Worm (Caenorhabditis elegans) whole organism, L3 larva: ENCODE results near the gene eif-2Balpha.

Experiments
- ZK546.5 ChIP-seq: sonication (generic microtip); optimal IDR thresholded peaks from 2 replicates; lab custom pipeline; 2017; ENCODE audit warnings: missing biosample characterization, missing genetic modification characterization
- aly-2 ChIP-seq: fragments of 150-350 bp; optimal IDR thresholded peaks from 2 replicates; lab custom pipeline; 2014; ENCODE audit warnings: missing biosample characterization, missing genetic modification characterization
- ama-1 ChIP-seq: fragments of 150-350 bp; optimal IDR thresholded peaks from 2 replicates; lab custom pipeline; 2018
- ceh-16 ChIP-seq: sonication (generic microtip); optimal IDR thresholded peaks from 2 replicates; lab custom pipeline; 2017; ENCODE audit warnings: missing biosample characterization, missing genetic modification characterization
- ceh-28 ChIP-seq: fragments of 150-350 bp; optimal IDR thresholded peaks from 2 replicates; lab custom pipeline; 2014; ENCODE audit warnings: missing biosample characterization, missing genetic modification reagents, missing genetic modification characterization
- ceh-9 ChIP-seq: sonication (generic microtip); optimal IDR thresholded peaks from 2 replicates; lab custom pipeline; 2018; ENCODE audit warnings: missing biosample characterization, missing genetic modification characterization
- daf-12 ChIP-seq: fragments of 150-350 bp; optimal IDR thresholded peaks from 2 replicates; lab custom pipeline; 2014; ENCODE audit warnings: missing biosample characterization, missing genetic modification reagents, missing genetic modification characterization
- egl-27 ChIP-seq: sonication (generic microtip); optimal IDR thresholded peaks from 4 replicates; lab custom pipeline; 2017; ENCODE audit warnings: missing biosample characterization, missing genetic modification reagents, missing genetic modification characterization
- egl-5 ChIP-seq: fragments of 150-350 bp; optimal IDR thresholded peaks from 2 replicates; lab custom pipeline; 2017; ENCODE audit warnings: missing biosample characterization, missing genetic modification reagents, missing genetic modification characterization, inconsistent platforms
- elt-1 ChIP-seq: fragments of 150-350 bp; optimal IDR thresholded peaks from 2 replicates; lab custom pipeline; 2014; ENCODE audit warnings: missing biosample characterization, missing genetic modification characterization
- elt-2 ChIP-seq: sonication (generic microtip); optimal IDR thresholded peaks from 2 replicates; lab custom pipeline; 2016; ENCODE audit warnings: missing genetic modification reagents, mild to moderate bottlenecking, missing genetic modification characterization, missing compliant biosample characterization
- elt-3 ChIP-seq, 3 experiments: fragments of 150-350 bp in 1 of 3; sonication (generic microtip) in 2 of 3; optimal IDR thresholded peaks; 2 replicates in 2 of 3; 4 replicates in 1 of 3; lab custom pipeline; 2014 to 2017; ENCODE audit warnings: missing biosample characterization in 3 of 3, missing genetic modification characterization in 3 of 3
- fkh-2 ChIP-seq: fragments of 150-350 bp; optimal IDR thresholded peaks from 2 replicates; lab custom pipeline; 2014; ENCODE audit warnings: missing biosample characterization, missing genetic modification reagents, missing genetic modification characterization
- hmg-11 ChIP-seq: sonication (generic microtip); optimal IDR thresholded peaks from 2 replicates; lab custom pipeline; 2016; ENCODE audit warnings: missing genetic modification characterization, missing compliant biosample characterization
- jun-1 ChIP-seq: fragments of 150-350 bp; optimal IDR thresholded peaks from 2 replicates; lab custom pipeline; 2014; ENCODE audit warnings: missing biosample characterization, missing genetic modification reagents, missing genetic modification characterization
- lin-15B ChIP-seq: fragments of 150-350 bp; optimal IDR thresholded peaks from 2 replicates; lab custom pipeline; 2014; ENCODE audit warnings: missing biosample characterization, missing genetic modification characterization
- lin-39 ChIP-seq: fragments of 150-350 bp; optimal IDR thresholded peaks from 2 replicates; lab custom pipeline; 2018; ENCODE audit warnings: missing biosample characterization, missing genetic modification reagents, missing genetic modification characterization
- mml-1 ChIP-seq: fragments of 150-350 bp; sonication (generic microtip); optimal IDR thresholded peaks from 3 replicates; lab custom pipeline; 2014; ENCODE audit warnings: missing biosample characterization, missing genetic modification characterization
- nfya-1 ChIP-seq: sonication (generic microtip); optimal IDR thresholded peaks from 2 replicates; lab custom pipeline; 2017; ENCODE audit warnings: missing genetic modification characterization, mild to moderate bottlenecking, missing compliant biosample characterization, antibody characterized with exemption, moderate library complexity; ENCODE audit not compliant: insufficient read depth
- nhr-12 ChIP-seq: fragments of 150-350 bp; optimal IDR thresholded peaks from 2 replicates; lab custom pipeline; 2014; ENCODE audit warnings: missing biosample characterization, missing genetic modification characterization
- nhr-23 ChIP-seq: fragments of 150-350 bp; optimal IDR thresholded peaks from 2 replicates; lab custom pipeline; 2014; ENCODE audit warnings: missing biosample characterization, missing genetic modification reagents, missing genetic modification characterization
- nhr-28 ChIP-seq: fragments of 150-350 bp; optimal IDR thresholded peaks from 2 replicates; lab custom pipeline; 2014; ENCODE audit warnings: missing biosample characterization, missing genetic modification characterization
- nhr-43 ChIP-seq: sonication (generic microtip); optimal IDR thresholded peaks from 2 replicates; lab custom pipeline; 2016; ENCODE audit warnings: mild to moderate bottlenecking, missing genetic modification characterization, missing compliant biosample characterization; ENCODE audit not compliant: poor library complexity, severe bottlenecking
- nhr-67 ChIP-seq: fragments of 150-350 bp; optimal IDR thresholded peaks from 2 replicates; lab custom pipeline; 2014; ENCODE audit warnings: missing biosample characterization, missing genetic modification characterization
- nhr-77 ChIP-seq: fragments of 150-350 bp; optimal IDR thresholded peaks from 2 replicates; lab custom pipeline; 2014; ENCODE audit warnings: missing biosample characterization, missing genetic modification characterization
- pha-4 ChIP-seq: fragments of 150-350 bp; optimal IDR thresholded peaks from 2 replicates; lab custom pipeline; 2014; ENCODE audit warnings: missing biosample characterization, missing genetic modification reagents, missing genetic modification characterization
- pqm-1 ChIP-seq: fragments of 150-350 bp; optimal IDR thresholded peaks from 2 replicates; lab custom pipeline; 2017; ENCODE audit warnings: missing biosample characterization, missing genetic modification characterization, inconsistent platforms
- skn-1 ChIP-seq: fragments of 150-350 bp; optimal IDR thresholded peaks from 2 replicates; lab custom pipeline; 2014; ENCODE audit warnings: missing biosample characterization, missing genetic modification characterization
- tbx-2 ChIP-seq: sonication (generic microtip); optimal IDR thresholded peaks from 2 replicates; lab custom pipeline; 2016; ENCODE audit warnings: mild to moderate bottlenecking, missing genetic modification characterization, missing compliant biosample characterization
- unc-39 ChIP-seq: sonication (generic microtip); optimal IDR thresholded peaks from 4 replicates; lab custom pipeline; 2017; ENCODE audit warnings: missing biosample characterization, missing genetic modification characterization
- unc-62 ChIP-seq: fragments of 150-350 bp; sonication (generic microtip); optimal IDR thresholded peaks from 4 replicates; lab custom pipeline; 2014; ENCODE audit warnings: missing biosample characterization, missing genetic modification reagents, missing genetic modification characterization
- zag-1 ChIP-seq: fragments of 150-350 bp; optimal IDR thresholded peaks from 2 replicates; lab custom pipeline; 2014; ENCODE audit warnings: missing biosample characterization, missing genetic modification characterization
- ztf-4 ChIP-seq: fragments of 150-350 bp; optimal IDR thresholded peaks from 2 replicates; lab custom pipeline; 2014; ENCODE audit warnings: missing biosample characterization, missing genetic modification characterization

eif-2Balpha gene

DNA sequence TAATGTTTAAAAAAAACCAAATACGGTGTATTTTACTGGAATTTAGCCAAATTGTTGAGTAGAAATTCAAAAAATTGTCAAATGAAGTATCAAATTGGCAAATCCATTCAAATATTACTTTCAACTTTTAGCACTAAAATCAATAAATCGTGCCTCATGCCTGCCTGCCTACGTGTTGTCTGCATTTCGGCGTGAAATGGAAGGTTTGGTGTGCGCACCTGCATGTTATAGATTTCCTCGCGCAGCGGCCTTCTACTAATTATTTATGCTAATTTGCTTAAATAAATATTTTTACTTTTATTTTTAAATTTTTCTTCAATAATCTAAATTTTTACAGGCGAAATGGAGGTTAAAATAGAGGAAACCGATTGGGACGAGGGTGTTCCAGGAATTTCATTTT, 14.1 kb upstream of the eif-2Balpha start, which contains the start of gene ZK1098.2:
ZK1098.2 (plus strand) TSS at position 336 of the 400 bp plus-strand sequence.
- TF ChIP-seq pha-4 (tag; lab: Kevin White, UChicago) (peak; percentile 69), jun-1 (tag; lab: Kevin White, UChicago) (no peak), nfya-1 (tag; lab: Kevin White, UChicago) (peak; percentile 34), nhr-23 (no peak), elt-3 (tag; optimal IDR thresholded peaks at IDR 0.05; lab: Kevin White, UChicago) (no peak), nhr-12 (tag; lab: Kevin White, UChicago) (no peak), nhr-77 (tag; lab: Kevin White, UChicago) (no peak)

DNA sequence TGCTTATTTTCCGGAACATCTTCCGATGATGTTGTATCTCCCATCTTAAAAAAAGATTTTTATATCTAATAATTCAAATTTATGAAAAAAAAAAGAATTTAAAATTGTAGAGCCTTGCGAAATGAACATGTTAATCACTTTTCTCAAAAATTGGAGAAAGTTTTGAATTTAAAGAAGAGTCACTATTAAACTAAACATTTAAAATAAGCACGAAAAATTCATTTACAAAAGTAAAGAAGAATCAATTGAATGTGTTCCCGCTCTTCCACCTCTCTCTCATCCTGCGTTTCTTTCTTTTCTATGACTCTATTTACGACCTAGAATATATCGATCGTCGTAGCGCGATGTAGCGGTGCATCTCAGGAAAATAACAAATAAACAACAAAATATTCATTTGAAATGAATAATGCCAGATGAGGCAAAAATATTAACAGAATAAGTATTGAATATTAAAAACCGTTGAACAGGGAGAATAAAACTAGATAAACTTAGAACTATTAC, 4.2 kb upstream of the eif-2Balpha start, which contains the start of gene ZK1098.3:
ZK1098.3 (minus strand) TSS at position 51 of the 501 bp plus-strand sequence.
- TF ChIP-seq elt-1 (tag; lab: Kevin White, UChicago) (no peak), ceh-16 (tag; lab: Kevin White, UChicago) (no peak), pha-4 (tag; lab: Kevin White, UChicago) (peak; percentile 67), nfya-1 (tag; lab: Kevin White, UChicago) (peak; percentile 44), ceh-28 (peak; percentile 63)

DNA sequence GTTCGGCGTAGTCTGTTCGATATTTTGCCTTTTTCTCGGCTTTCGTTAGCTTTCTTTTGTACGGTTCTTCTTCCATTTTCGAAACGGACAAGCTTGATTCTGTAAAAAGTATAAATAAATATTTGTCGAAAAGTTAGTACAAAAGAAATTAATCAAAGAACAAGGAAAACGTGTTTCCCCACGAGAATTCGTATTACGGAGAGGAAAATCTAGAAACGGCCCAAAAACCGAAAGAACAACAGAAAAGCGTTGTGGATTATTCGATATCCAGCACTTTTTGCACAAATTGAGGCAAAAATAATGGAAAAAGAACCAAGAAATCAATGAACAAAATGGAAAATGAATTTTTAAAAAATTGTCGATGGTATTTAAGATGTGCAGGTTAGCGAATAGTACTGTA, 639 bp upstream of the eif-2Balpha start, which contains the start of gene mut-7:
mut-7 (minus strand) TSS at position 101 of the 400 bp plus-strand sequence.
- no peak for TF ChIP-seq daf-12 (tag; lab: Kevin White, UChicago)
- TF ChIP-seq ztf-4: no peak
- no peak for TF ChIP-seq zag-1 (tag; lab: Kevin White, UChicago)
- no peak for TF ChIP-seq elt-2 (tag; lab: Kevin White, UChicago)
- no peak for TF ChIP-seq ceh-28
- TF ChIP-seq unc-62: no peak
- no peak for TF ChIP-seq aly-2
- TF ChIP-seq nhr-43 (tag; lab: Kevin White, UChicago): no peak
- TF ChIP-seq ceh-9: no peak
- no peak for TF ChIP-seq ama-1 (lab: Kevin White, UChicago)
- no peak for TF ChIP-seq egl-5 (tag; lab: Kevin White, UChicago)
- TF ChIP-seq skn-1 (tag; lab: Kevin White, UChicago): no peak
- no peak for TF ChIP-seq lin-39 (tag; lab: Kevin White, UChicago)
- TF ChIP-seq tbx-2: no peak
- TF ChIP-seq mml-1: no peak
- no peak for TF ChIP-seq hmg-11
- no peak for TF ChIP-seq pha-4 (tag; lab: Kevin White, UChicago)
- no peak for TF ChIP-seq nhr-28 (tag; lab: Kevin White, UChicago)

DNA sequence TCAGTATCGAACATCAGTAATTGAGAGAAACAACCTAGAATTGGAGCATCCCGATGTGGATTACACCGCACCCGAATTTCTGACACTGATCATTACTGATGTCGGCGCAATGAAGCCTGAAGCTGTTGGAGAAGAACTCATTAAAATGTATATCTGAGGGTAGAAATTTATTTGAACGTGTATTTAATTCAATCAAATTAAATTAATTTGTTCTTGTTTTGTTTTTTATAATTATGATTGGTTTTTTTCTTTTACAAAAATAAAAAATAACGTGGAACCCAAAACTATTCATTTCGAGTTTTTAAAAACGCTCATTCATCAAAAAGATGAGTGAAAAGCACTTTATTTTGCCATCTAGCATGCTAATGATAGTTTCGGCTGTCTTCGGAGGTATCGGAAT, 1.2 kb downstream of the eif-2Balpha start, which contains the start of gene ZK1098.9:
ZK1098.9 (plus strand) TSS at position 301 of the 400 bp plus-strand sequence.
- TF ChIP-seq pha-4 (tag; lab: Kevin White, UChicago): no peak
- no peak for TF ChIP-seq unc-39 (tag; lab: Kevin White, UChicago)
- TF ChIP-seq tbx-2: no peak
- no peak for TF ChIP-seq ama-1 (lab: Kevin White, UChicago)
- no peak for TF ChIP-seq lin-15B (tag; lab: Kevin White, UChicago)
- no peak for TF ChIP-seq nfya-1 (tag; lab: Kevin White, UChicago)
- no peak for TF ChIP-seq mml-1
- TF ChIP-seq nhr-77 (tag; lab: Kevin White, UChicago): no peak
- no peak for TF ChIP-seq ZK546.5 (tag; lab: Kevin White, UChicago)
- TF ChIP-seq pqm-1: no peak
- TF ChIP-seq, all 47 proteins: peak for 0

DNA sequence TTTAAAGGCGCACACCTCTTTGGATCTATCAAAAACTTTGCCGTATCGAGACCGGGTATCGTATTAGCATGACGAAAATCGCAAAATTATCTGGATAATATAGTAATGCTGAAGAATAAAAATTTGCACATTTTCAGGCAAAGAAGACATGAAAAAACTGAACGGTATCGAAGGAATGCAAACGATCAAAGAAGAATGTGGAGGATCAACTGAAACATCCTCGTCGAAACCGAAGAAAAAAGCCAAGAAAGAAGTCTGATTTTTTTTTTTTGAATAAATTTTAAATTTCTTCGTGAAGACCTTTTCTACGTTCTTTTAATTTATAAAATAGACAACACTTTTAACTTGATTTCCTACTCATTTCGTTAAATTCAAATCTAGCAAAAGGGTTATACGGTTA, 1.9 kb downstream of the eif-2Balpha start, which contains the start of gene ZK1098.12:
ZK1098.12 (plus strand) TSS at position 301 of the 400 bp plus-strand sequence.
- no peak for TF ChIP-seq nhr-77 (tag; lab: Kevin White, UChicago)
- TF ChIP-seq nhr-67 (tag; lab: Kevin White, UChicago): no peak
- no peak for TF ChIP-seq mml-1
- no peak for TF ChIP-seq unc-62
- no peak for TF ChIP-seq elt-2 (tag; lab: Kevin White, UChicago)
- no peak for TF ChIP-seq fkh-2 (tag; lab: Kevin White, UChicago)
- TF ChIP-seq egl-27 (tag; lab: Kevin White, UChicago): no peak
- no peak for TF ChIP-seq skn-1 (tag; lab: Kevin White, UChicago)
